Worm (Caenorhabditis elegans) whole organism, L4 larva: ENCODE measurements around the gene ref-1.
A peak's percentile ranks its signal among the peaks of the same experiment; 100 is the strongest.

ENCODE experiments used
- F26F4.8 ChIP-seq: fragments of 200-800 bp; sonication (Bioruptor generic); conservative IDR thresholded peaks from 2 replicates; pipeline ENCODE4 v1.3.6; 2022; ENCODE audit warnings: missing genetic modification characterization, missing compliant biosample characterization
- F37D6.2 ChIP-seq: sonication (generic microtip); optimal IDR thresholded peaks from 2 replicates; lab custom pipeline; 2016; ENCODE audit warnings: mild to moderate bottlenecking, missing genetic modification characterization, missing compliant biosample characterization
- F49E8.2 ChIP-seq: sonication (generic microtip); optimal IDR thresholded peaks from 2 replicates; lab custom pipeline; 2016; ENCODE audit warnings: missing compliant biosample characterization, mild to moderate bottlenecking, missing genetic modification characterization, borderline replicate concordance
- Y48G9A.11 ChIP-seq: fragments of 200-800 bp; sonication (Bioruptor generic); IDR thresholded peaks from 2 replicates; pipeline ENCODE4 v1.3.6; 2022; ENCODE audit warnings: missing genetic modification reagents, missing genetic modification characterization, missing compliant biosample characterization
- Y5F2A.4 ChIP-seq: fragments of 200-800 bp; sonication (Bioruptor generic); optimal IDR thresholded peaks from 2 replicates; lab custom pipeline; 2018; ENCODE audit warnings: mild to moderate bottlenecking, missing genetic modification characterization, missing compliant biosample characterization
- ZK337.2 ChIP-seq: fragments of 200-800 bp; sonication (Bioruptor generic); IDR thresholded peaks from 2 replicates; pipeline ENCODE4 v1.3.6; 2022; ENCODE audit warnings: missing genetic modification reagents, missing genetic modification characterization, missing compliant biosample characterization
- aly-2 ChIP-seq: sonication (generic microtip); optimal IDR thresholded peaks from 2 replicates; lab custom pipeline; 2018; ENCODE audit warnings: missing biosample characterization, missing genetic modification characterization
- ama-1 ChIP-seq: fragments of 150-350 bp; optimal IDR thresholded peaks from 2 replicates; lab custom pipeline; 2014; ENCODE audit warnings: inconsistent platforms, mixed read lengths
- arid-1 ChIP-seq: fragments of 200-800 bp; sonication (Bioruptor generic); conservative IDR thresholded peaks from 2 replicates; pipeline ENCODE4 v1.3.6; 2022; ENCODE audit warnings: missing genetic modification reagents, missing genetic modification characterization, missing compliant biosample characterization
- ceh-20 ChIP-seq: fragments of 200-800 bp; sonication (Bioruptor generic); IDR thresholded peaks from 2 replicates; pipeline ENCODE4 v1.3.6; 2022; ENCODE audit warnings: missing genetic modification reagents, missing genetic modification characterization, missing compliant biosample characterization
- ceh-28 ChIP-seq: fragments of 150-350 bp; optimal IDR thresholded peaks from 2 replicates; lab custom pipeline; 2014; ENCODE audit warnings: missing biosample characterization, missing genetic modification reagents, missing genetic modification characterization
- ceh-32 ChIP-seq: sonication (generic microtip); optimal IDR thresholded peaks from 2 replicates; lab custom pipeline; 2016; ENCODE audit warnings: mild to moderate bottlenecking, missing genetic modification characterization, missing compliant biosample characterization; ENCODE audit not compliant: poor library complexity
- ces-1 ChIP-seq: fragments of 150-350 bp; sonication (generic microtip); optimal IDR thresholded peaks from 4 replicates; lab custom pipeline; 2014; ENCODE audit warnings: missing biosample characterization, missing genetic modification reagents, missing genetic modification characterization
- cey-2 ChIP-seq: sonication (generic microtip); optimal IDR thresholded peaks from 3 replicates; lab custom pipeline; 2017; ENCODE audit warnings: missing genetic modification characterization, mild to moderate bottlenecking, missing compliant biosample characterization, antibody characterized with exemption, borderline replicate concordance; ENCODE audit not compliant: insufficient read depth
- daf-12 ChIP-seq: fragments of 150-350 bp; optimal IDR thresholded peaks from 2 replicates; lab custom pipeline; 2014; ENCODE audit warnings: missing biosample characterization, missing genetic modification reagents, missing genetic modification characterization
- daf-19 ChIP-seq: fragments of 200-800 bp; sonication (Bioruptor generic); conservative IDR thresholded peaks from 2 replicates; pipeline ENCODE4 v1.3.6; 2022; ENCODE audit warnings: missing genetic modification characterization, missing compliant biosample characterization
- daf-8 ChIP-seq: fragments of 200-800 bp; sonication (Bioruptor generic); IDR thresholded peaks from 2 replicates; pipeline ENCODE4 v1.3.6; 2022; ENCODE audit warnings: missing genetic modification characterization, missing compliant biosample characterization
- dmd-6 ChIP-seq: fragments of 200-800 bp; sonication (Bioruptor generic); IDR thresholded peaks from 2 replicates; pipeline ENCODE4 v1.3.6; 2022; ENCODE audit warnings: missing genetic modification reagents, missing genetic modification characterization, missing compliant biosample characterization
- dmd-9 ChIP-seq: fragments of 200-800 bp; sonication (Bioruptor generic); IDR thresholded peaks from 2 replicates; pipeline ENCODE4 v1.3.6; 2022; ENCODE audit warnings: missing genetic modification reagents, missing genetic modification characterization, missing compliant biosample characterization
- dpl-1 ChIP-seq: fragments of 150-350 bp; optimal IDR thresholded peaks from 2 replicates; lab custom pipeline; 2014; ENCODE audit warnings: missing biosample characterization, missing genetic modification reagents, missing genetic modification characterization
- lim-7 ChIP-seq: fragments of 200-800 bp; sonication (Bioruptor generic); IDR thresholded peaks from 2 replicates; pipeline ENCODE4 v1.3.6; 2022; ENCODE audit warnings: missing genetic modification characterization, missing compliant biosample characterization
- lin-1 ChIP-seq: fragments of 200-800 bp; sonication (Bioruptor generic); IDR thresholded peaks from 2 replicates; pipeline ENCODE4 v1.3.6; 2022; ENCODE audit warnings: missing genetic modification reagents, missing genetic modification characterization, missing compliant biosample characterization
- lin-13 ChIP-seq: fragments of 150-350 bp; optimal IDR thresholded peaks from 2 replicates; lab custom pipeline; 2014; ENCODE audit warnings: missing biosample characterization, missing genetic modification reagents, missing genetic modification characterization
- lin-38 ChIP-seq: fragments of 200-800 bp; sonication (Bioruptor generic); IDR thresholded peaks from 2 replicates; pipeline ENCODE4 v1.3.6; 2022; ENCODE audit warnings: missing genetic modification reagents, missing genetic modification characterization, missing compliant biosample characterization
- lin-39 ChIP-seq: fragments of 150-350 bp; optimal IDR thresholded peaks from 2 replicates; lab custom pipeline; 2014; ENCODE audit warnings: missing biosample characterization, missing genetic modification reagents, missing genetic modification characterization
- madf-9 ChIP-seq: fragments of 200-800 bp; sonication (Bioruptor generic); conservative IDR thresholded peaks from 2 replicates; pipeline ENCODE4 v1.3.6; 2022; ENCODE audit warnings: missing genetic modification reagents, missing genetic modification characterization, missing compliant biosample characterization
- mdt-29 ChIP-seq: fragments of 200-800 bp; sonication (Bioruptor generic); IDR thresholded peaks from 2 replicates; pipeline ENCODE4 v1.3.6; 2022; ENCODE audit warnings: missing genetic modification reagents, missing genetic modification characterization, missing compliant biosample characterization
- mxl-2 ChIP-seq: fragments of 200-800 bp; sonication (Bioruptor generic); conservative IDR thresholded peaks from 2 replicates; pipeline ENCODE4 v1.3.6; 2022; ENCODE audit warnings: missing genetic modification reagents, missing genetic modification characterization, missing compliant biosample characterization
- nhr-102 ChIP-seq: sonication (generic microtip); optimal IDR thresholded peaks from 2 replicates; lab custom pipeline; 2016; ENCODE audit warnings: mild to moderate bottlenecking, missing genetic modification characterization, moderate library complexity, missing compliant biosample characterization
- nhr-11 ChIP-seq: fragments of 150-350 bp; optimal IDR thresholded peaks from 2 replicates; lab custom pipeline; 2014; ENCODE audit warnings: missing biosample characterization, missing genetic modification characterization
- nhr-111 ChIP-seq: fragments of 200-800 bp; sonication (Bioruptor generic); optimal IDR thresholded peaks from 2 replicates; lab custom pipeline; 2018; ENCODE audit warnings: mild to moderate bottlenecking, missing genetic modification characterization, missing compliant biosample characterization
- nhr-237 ChIP-seq: sonication (generic microtip); optimal IDR thresholded peaks from 2 replicates; lab custom pipeline; 2017; ENCODE audit warnings: missing biosample characterization, missing genetic modification characterization
- nhr-25 ChIP-seq: sonication (generic microtip); optimal IDR thresholded peaks from 2 replicates; lab custom pipeline; 2017; ENCODE audit warnings: missing genetic modification characterization, mild to moderate bottlenecking, missing compliant biosample characterization, antibody characterized with exemption, moderate library complexity, borderline replicate concordance; ENCODE audit not compliant: insufficient read depth
- nhr-28 ChIP-seq: fragments of 150-350 bp; optimal IDR thresholded peaks from 2 replicates; lab custom pipeline; 2014; ENCODE audit warnings: missing biosample characterization, missing genetic modification characterization
- nhr-41 ChIP-seq: fragments of 200-800 bp; sonication (Bioruptor generic); IDR thresholded peaks from 2 replicates; pipeline ENCODE4 v1.3.6; 2022; ENCODE audit warnings: missing genetic modification reagents, missing genetic modification characterization, missing compliant biosample characterization
- nhr-6 ChIP-seq: fragments of 150-350 bp; optimal IDR thresholded peaks from 2 replicates; lab custom pipeline; 2014; ENCODE audit warnings: missing biosample characterization, missing genetic modification characterization
- nhr-76 ChIP-seq: fragments of 150-350 bp; optimal IDR thresholded peaks from 2 replicates; lab custom pipeline; 2014; ENCODE audit warnings: missing biosample characterization, missing genetic modification characterization
- pha-4 ChIP-seq, 2 experiments: fragments of 150-350 bp in 1 of 2; fragments of 200-800 bp in 1 of 2; sonication (Bioruptor generic) in 1 of 2; IDR thresholded peaks in 1 of 2; optimal IDR thresholded peaks in 1 of 2; 2 replicates each; pipeline versions ENCODE4 v1.3.6 to Lab custom; 2014 to 2022; ENCODE audit warnings: missing genetic modification characterization in 2 of 2, missing genetic modification reagents in 2 of 2, missing biosample characterization in 1 of 2, missing compliant biosample characterization in 1 of 2
- pqm-1 ChIP-seq: sonication (generic microtip); optimal IDR thresholded peaks from 2 replicates; lab custom pipeline; 2017; ENCODE audit warnings: missing biosample characterization, missing genetic modification characterization
- snpc-4 ChIP-seq: fragments of 150-350 bp; optimal IDR thresholded peaks from 2 replicates; lab custom pipeline; 2014; ENCODE audit warnings: missing biosample characterization, missing genetic modification characterization
- unc-130 ChIP-seq: sonication (generic microtip); optimal IDR thresholded peaks from 2 replicates; lab custom pipeline; 2016; ENCODE audit warnings: missing genetic modification reagents, missing genetic modification characterization, missing compliant biosample characterization
- vab-7 ChIP-seq: fragments of 200-800 bp; sonication (Bioruptor generic); IDR thresholded peaks from 2 replicates; pipeline ENCODE4 v1.3.6; 2022; ENCODE audit warnings: missing genetic modification reagents, missing genetic modification characterization, missing compliant biosample characterization
- zag-1 ChIP-seq: fragments of 150-350 bp; optimal IDR thresholded peaks from 2 replicates; lab custom pipeline; 2014; ENCODE audit warnings: missing biosample characterization, missing genetic modification characterization
- zip-11 ChIP-seq: fragments of 200-800 bp; sonication (Bioruptor generic); IDR thresholded peaks from 2 replicates; pipeline ENCODE4 v1.3.6; 2022; ENCODE audit warnings: missing genetic modification characterization, missing compliant biosample characterization
- zip-2 ChIP-seq: fragments of 150-350 bp; optimal IDR thresholded peaks from 2 replicates; lab custom pipeline; 2014; ENCODE audit warnings: missing biosample characterization, missing genetic modification characterization
- ztf-11 ChIP-seq: fragments of 150-350 bp; optimal IDR thresholded peaks from 2 replicates; lab custom pipeline; 2014; ENCODE audit warnings: missing biosample characterization, missing genetic modification characterization
- ztf-7 ChIP-seq: fragments of 150-350 bp; optimal IDR thresholded peaks from 2 replicates; lab custom pipeline; 2014; ENCODE audit warnings: missing biosample characterization, missing genetic modification characterization

ref-1 gene

DNA sequence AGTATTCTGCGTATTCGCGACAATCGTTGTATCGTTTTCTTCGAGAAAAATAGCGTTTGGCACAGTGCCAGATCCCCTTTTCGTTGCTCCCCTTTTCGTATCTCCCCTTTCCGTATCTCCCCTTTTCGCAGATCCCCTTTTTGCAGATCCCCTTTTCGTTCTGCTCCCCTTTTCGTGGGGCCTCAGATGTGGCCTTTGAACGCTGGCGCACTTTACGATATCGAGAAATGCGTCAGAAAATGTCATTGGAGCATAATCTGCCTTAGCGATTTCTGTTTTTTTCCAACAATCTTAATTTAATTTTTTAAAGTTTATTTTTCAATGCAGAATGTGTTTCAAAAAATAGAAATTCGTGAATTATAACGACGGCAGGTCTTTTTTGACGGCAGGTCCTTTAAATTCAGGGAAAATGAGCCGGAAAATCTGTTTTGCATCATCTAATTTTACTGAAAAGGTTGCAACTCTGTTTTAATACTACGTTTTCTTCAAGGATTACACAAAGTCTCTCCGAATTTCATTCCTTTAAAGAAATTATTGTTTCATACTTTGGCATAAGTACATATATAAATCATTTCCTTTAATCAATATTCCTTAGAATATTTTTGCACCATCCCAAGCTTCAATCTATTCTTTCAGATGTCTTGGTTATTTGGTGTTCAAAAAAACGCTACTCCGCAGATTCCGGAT is 30.2 kb downstream of the ref-1 start, which contains the start of gene atad-3 (continued):
- no peak for TF ChIP-seq Y5F2A.4 (GFP tag; lab: Kevin White, UChicago)
- TF ChIP-seq zip-2 (tag; lab: Kevin White, UChicago) = no peak
- peak; percentile 92 for TF ChIP-seq arid-1
- no peak for TF ChIP-seq ama-1 (lab: Kevin White, UChicago)
- no peak for TF ChIP-seq nhr-76 (tag; lab: Kevin White, UChicago)
- TF ChIP-seq nhr-111 (GFP tag; lab: Kevin White, UChicago) = no peak
- no peak for TF ChIP-seq ceh-32 (tag; lab: Kevin White, UChicago)
- TF ChIP-seq F26F4.8 = no peak
- TF ChIP-seq cey-2 (tag; lab: Kevin White, UChicago) = no peak
- TF ChIP-seq nhr-237 = no peak
- TF ChIP-seq dpl-1 (GFP tag; lab: Kevin White, UChicago) = peak; percentile 76
- no peak for TF ChIP-seq pqm-1 (tag; lab: Kevin White, UChicago)
- peak; percentile 93 for TF ChIP-seq madf-9
- TF ChIP-seq nhr-41 = 0 out of 2 replicates have a peak, but pooled peaks have one; percentile 69
- TF ChIP-seq pha-4 (GFP tag; IDR thresholded peaks at IDR 0.05; lab: Robert Waterston, UW) = peak; percentile 90
- TF ChIP-seq pha-4 (tag; optimal IDR thresholded peaks at IDR 0.05; lab: Kevin White, UChicago) = peak; percentile 54
- peak; percentile 99 for TF ChIP-seq vab-7 (GFP tag; lab: Robert Waterston, UW)
- TF ChIP-seq F37D6.2 (tag; lab: Kevin White, UChicago) = peak; percentile 81
- no peak for TF ChIP-seq ztf-11 (tag; lab: Kevin White, UChicago)
- TF ChIP-seq zag-1 (tag; lab: Kevin White, UChicago) = no peak
- no peak for TF ChIP-seq ces-1
- no peak for TF ChIP-seq ceh-28 (tag; lab: Kevin White, UChicago)
- TF ChIP-seq nhr-28 = peak; percentile 68
- no peak for TF ChIP-seq ztf-7 (tag; lab: Kevin White, UChicago)
- peak; percentile 12 for TF ChIP-seq nhr-6 (tag; lab: Kevin White, UChicago)
- peak; percentile 97 for TF ChIP-seq ceh-20 (GFP tag; lab: Robert Waterston, UW)
- no peak for TF ChIP-seq daf-12 (tag; lab: Kevin White, UChicago)
- no peak for TF ChIP-seq zip-11 (GFP tag; lab: Robert Waterston, UW)
- TF ChIP-seq Y48G9A.11 (GFP tag; lab: Robert Waterston, UW) = peak; percentile 88
- TF ChIP-seq unc-130 (GFP tag; lab: Kevin White, UChicago) = peak; percentile 77
- peak; percentile 96 for TF ChIP-seq nhr-11 (tag; lab: Kevin White, UChicago)
- peak; percentile 98 for TF ChIP-seq ZK337.2 (GFP tag; lab: Robert Waterston, UW)
- no peak for TF ChIP-seq daf-8
- no peak for TF ChIP-seq aly-2
- peak; percentile 7 for TF ChIP-seq F49E8.2 (tag; lab: Kevin White, UChicago)
- TF ChIP-seq lin-39 = no peak
- peak; percentile 81; the same call in 1 of the 2 replicates for TF ChIP-seq daf-19 (GFP tag; lab: Robert Waterston, UW)

ce11 chrII:10250966-10251365 is 32.7 kb downstream of the ref-1 start, which contains the start of gene F54B3.1:
F54B3.1 (plus strand) TSS chrII:10251266.
- TF ChIP-seq dmd-9 (GFP tag; lab: Robert Waterston, UW) = no peak
- no peak for TF ChIP-seq dmd-6 (GFP tag; lab: Robert Waterston, UW)
- TF ChIP-seq nhr-25 (tag; lab: Kevin White, UChicago) = no peak
- TF ChIP-seq snpc-4 (tag; lab: Kevin White, UChicago) = no peak
- TF ChIP-seq lin-38 (GFP tag; lab: Robert Waterston, UW) = no peak
- no peak for TF ChIP-seq nhr-6 (tag; lab: Kevin White, UChicago)
- TF ChIP-seq nhr-102 (tag; lab: Kevin White, UChicago) = no peak
- no peak for TF ChIP-seq lim-7 (GFP tag; lab: Robert Waterston, UW)
- TF ChIP-seq lin-13 (GFP tag; lab: Kevin White, UChicago) = no peak
- TF ChIP-seq mxl-2 (GFP tag; lab: Robert Waterston, UW) = no peak
- TF ChIP-seq vab-7 (GFP tag; lab: Robert Waterston, UW) = no peak
- TF ChIP-seq mdt-29 (GFP tag; lab: Robert Waterston, UW) = no peak
- TF ChIP-seq lin-1 = no peak
- TF ChIP-seq ama-1 (lab: Kevin White, UChicago) = no peak
- TF ChIP-seq ztf-7 (tag; lab: Kevin White, UChicago) = no peak
- TF ChIP-seq daf-19 (GFP tag; lab: Robert Waterston, UW) = no peak
